Worm (Caenorhabditis elegans): Measurements from ENCODE around the gene C16C4.18.

Gene C16C4.18

DNA sequence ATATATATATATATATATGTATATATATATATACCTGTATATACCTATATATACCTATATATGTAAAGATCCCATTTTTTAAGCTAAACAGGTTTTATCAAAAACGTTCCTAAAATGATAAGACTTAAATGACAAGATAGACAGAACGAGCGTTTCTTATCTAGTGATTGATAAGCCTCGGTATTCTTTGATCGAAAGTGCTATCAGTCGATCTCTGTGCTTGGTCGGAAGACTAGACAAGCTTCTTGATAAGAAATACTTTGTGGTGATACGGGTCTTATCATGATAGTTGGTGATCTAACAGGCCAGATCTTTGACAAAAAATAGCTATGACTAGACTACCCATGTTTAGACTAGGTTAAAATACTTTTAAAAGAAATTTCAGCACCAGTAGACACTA is 9.4 kb downstream of the C16C4.18 start:
- TF ChIP-seq nhr-90 (tag; optimal IDR thresholded peaks at IDR 0.05) (no peak), cebp-1 (GFP tag; IDR thresholded peaks at IDR 0.05) (no peak), cebp-1 (tag; optimal IDR thresholded peaks at IDR 0.05) (no peak), ceh-27 (GFP tag; optimal IDR thresholded peaks at IDR 0.05) (no peak), ceh-79 (tag; optimal IDR thresholded peaks at IDR 0.05) (no peak), unc-130 (GFP tag; optimal IDR thresholded peaks at IDR 0.05) (no peak), F37B4.10 (GFP tag; IDR thresholded peaks at IDR 0.05) (no peak), mcd-1 (GFP tag; IDR thresholded peaks at IDR 0.05) (0 out of 2 replicates have a peak, but pooled peaks have one; percentile 21), B0336.3 (GFP tag; IDR thresholded peaks at IDR 0.05) (no peak), cebp-2 (GFP tag; IDR thresholded peaks at IDR 0.05) (no peak), ztf-22 (GFP tag; optimal IDR thresholded peaks at IDR 0.05) (peak; percentile 82), akir-1 (GFP tag; optimal IDR thresholded peaks at IDR 0.05) (no peak), bed-2 (GFP tag; IDR thresholded peaks at IDR 0.05) (no peak), dpl-1 (GFP tag; optimal IDR thresholded peaks at IDR 0.05) (no peak), F10E7.11 (tag; optimal IDR thresholded peaks at IDR 0.05) (no peak), tbp1 (GFP tag; optimal IDR thresholded peaks at IDR 0.05) (peak; percentile 42), lin-40 (tag; optimal IDR thresholded peaks at IDR 0.05) (no peak), nhr-80 (tag; optimal IDR thresholded peaks at IDR 0.05) (peak; percentile 91), nfya-2 (GFP tag; IDR thresholded peaks at IDR 0.05) (no peak), ztf-26 (tag; optimal IDR thresholded peaks at IDR 0.05) (peak; percentile 7), ztf-18 (tag; optimal IDR thresholded peaks at IDR 0.05) (no peak), ceh-40 (GFP tag; IDR thresholded peaks at IDR 0.05) (no peak), F52B5.7 (tag; optimal IDR thresholded peaks at IDR 0.05) (no peak), F39B2.1 (GFP tag; IDR thresholded peaks at IDR 0.05) (no peak), F23B12.7 (tag; optimal IDR thresholded peaks at IDR 0.05; ENCODE audit: insufficient read depth) (no peak), Y67H2A.10 (GFP tag; conservative IDR thresholded peaks at IDR 0.05) (no peak), egl-44 (GFP tag; IDR thresholded peaks at IDR 0.05) (no peak), mel-28 (tag; optimal IDR thresholded peaks at IDR 0.05; ENCODE audit: borderline replicate concordance) (no peak), lin-35 (GFP tag; optimal IDR thresholded peaks at IDR 0.05) (no peak), lsl-1 (GFP tag; optimal IDR thresholded peaks at IDR 0.05) (no peak), T26A5.8 (tag; optimal IDR thresholded peaks at IDR 0.05) (no peak), aptf-3 (GFP tag; IDR thresholded peaks at IDR 0.05) (no peak), xnd-1 (tag; optimal IDR thresholded peaks at IDR 0.05) (no peak), ccch-3 (GFP tag; optimal IDR thresholded peaks at IDR 0.05) (no peak), him-1 (tag; optimal IDR thresholded peaks at IDR 0.05) (no peak), madf-8 (GFP tag; conservative IDR thresholded peaks at IDR 0.05) (no peak), nhr-27 (tag; optimal IDR thresholded peaks at IDR 0.05) (no peak), hlh-26 (GFP tag; conservative IDR thresholded peaks at IDR 0.05) (no peak), ceh-91 (GFP tag; IDR thresholded peaks at IDR 0.05) (no peak), madf-6 (GFP tag; IDR thresholded peaks at IDR 0.05) (no peak), D2030.7 (GFP tag; IDR thresholded peaks at IDR 0.05) (no peak), ets-4 (GFP tag; optimal IDR thresholded peaks at IDR 0.05) (peak; percentile 85), ama-1 (optimal IDR thresholded peaks at IDR 0.05) (no peak), ama-1 (GFP tag; optimal IDR thresholded peaks at IDR 0.05) (no peak), egrh-3 (GFP tag; IDR thresholded peaks at IDR 0.05) (no peak), attf-6 (GFP tag; IDR thresholded peaks at IDR 0.05) (no peak), F55B11.4 (tag; optimal IDR thresholded peaks at IDR 0.05; ENCODE audit: borderline replicate concordance, insufficient read depth) (no peak), snpc-4 (GFP tag; optimal IDR thresholded peaks at IDR 0.05) (no peak), snpc-4 (tag; optimal IDR thresholded peaks at IDR 0.05) (no peak), sptf-2 (GFP tag; optimal IDR thresholded peaks at IDR 0.05) (no peak), repo-1 (tag; optimal IDR thresholded peaks at IDR 0.05) (no peak)
